Worm (Caenorhabditis elegans) whole organism, late embryonic: ENCODE measurements around the gene ZK180.5.

ENCODE experiments used
- C08G9.2 ChIP-seq: sonication (generic microtip); optimal IDR thresholded peaks from 2 replicates; lab custom pipeline; 2016; ENCODE audit warnings: mild to moderate bottlenecking, missing genetic modification characterization, moderate library complexity, missing compliant biosample characterization
- K02D7.2 ChIP-seq: sonication (generic microtip); optimal IDR thresholded peaks from 2 replicates; lab custom pipeline; 2017; ENCODE audit warnings: mild to moderate bottlenecking, missing genetic modification characterization, missing compliant biosample characterization
- T23F11.4 ChIP-seq: fragments of 200-800 bp; sonication (Bioruptor generic); optimal IDR thresholded peaks from 2 replicates; lab custom pipeline; 2018; ENCODE audit warnings: mild to moderate bottlenecking, missing genetic modification characterization, missing compliant biosample characterization
- Y22D7AL.16 ChIP-seq: sonication (generic microtip); optimal IDR thresholded peaks from 2 replicates; lab custom pipeline; 2016; ENCODE audit warnings: missing genetic modification characterization, missing compliant biosample characterization
- ahr-1 ChIP-seq: sonication (generic microtip); optimal IDR thresholded peaks from 2 replicates; lab custom pipeline; 2016; ENCODE audit warnings: missing genetic modification characterization, missing compliant biosample characterization
- ama-1 ChIP-seq: fragments of 150-350 bp; optimal IDR thresholded peaks from 2 replicates; lab custom pipeline; 2014
- ceh-14 ChIP-seq: sonication (generic microtip); optimal IDR thresholded peaks from 2 replicates; lab custom pipeline; 2016; ENCODE audit warnings: missing genotype, missing genetic modification characterization, missing compliant biosample characterization
- ceh-18 ChIP-seq: sonication (generic microtip); optimal IDR thresholded peaks from 2 replicates; lab custom pipeline; 2016; ENCODE audit warnings: missing genetic modification characterization, missing compliant biosample characterization
- ceh-19 ChIP-seq: fragments of 200-800 bp; sonication (Bioruptor generic); optimal IDR thresholded peaks from 2 replicates; lab custom pipeline; 2018; ENCODE audit warnings: mild to moderate bottlenecking, missing genetic modification characterization, missing compliant biosample characterization
- ceh-2 ChIP-seq: sonication (generic microtip); optimal IDR thresholded peaks from 2 replicates; lab custom pipeline; 2016; ENCODE audit warnings: missing genotype, missing genetic modification characterization, missing compliant biosample characterization
- ceh-30 ChIP-seq: fragments of 150-350 bp; optimal IDR thresholded peaks from 2 replicates; lab custom pipeline; 2014; ENCODE audit warnings: missing biosample characterization, missing genetic modification characterization
- ceh-31 ChIP-seq: sonication (generic microtip); optimal IDR thresholded peaks from 2 replicates; lab custom pipeline; 2016; ENCODE audit warnings: missing genetic modification characterization, missing compliant biosample characterization
- ceh-34 ChIP-seq: sonication (generic microtip); optimal IDR thresholded peaks from 2 replicates; lab custom pipeline; 2016; ENCODE audit warnings: mild to moderate bottlenecking, missing genetic modification characterization, missing compliant biosample characterization
- che-1 ChIP-seq: sonication (generic microtip); optimal IDR thresholded peaks from 2 replicates; lab custom pipeline; 2016; ENCODE audit warnings: mild to moderate bottlenecking, missing genetic modification characterization, missing compliant biosample characterization
- dve-1 ChIP-seq: sonication (generic microtip); optimal IDR thresholded peaks from 2 replicates; lab custom pipeline; 2017; ENCODE audit warnings: antibody characterized with exemption, mild to moderate bottlenecking, missing genetic modification characterization, missing compliant biosample characterization
- elt-2 ChIP-seq: sonication (generic microtip); optimal IDR thresholded peaks from 2 replicates; lab custom pipeline; 2016; ENCODE audit warnings: missing genetic modification reagents, missing genetic modification characterization, missing compliant biosample characterization
- eyg-1 ChIP-seq: sonication (generic microtip); optimal IDR thresholded peaks from 2 replicates; lab custom pipeline; 2016; ENCODE audit warnings: missing genotype, missing genetic modification characterization, missing compliant biosample characterization
- fax-1 ChIP-seq: sonication (generic microtip); optimal IDR thresholded peaks from 2 replicates; lab custom pipeline; 2016; ENCODE audit warnings: missing genotype, missing genetic modification characterization, missing compliant biosample characterization
- fkh-6 ChIP-seq: sonication (generic microtip); optimal IDR thresholded peaks from 2 replicates; lab custom pipeline; 2016; ENCODE audit warnings: missing genetic modification characterization, missing compliant biosample characterization
- gmeb-2 ChIP-seq: sonication (generic microtip); optimal IDR thresholded peaks from 2 replicates; lab custom pipeline; 2016; ENCODE audit warnings: missing genetic modification characterization, inconsistent platforms, missing compliant biosample characterization
- hlh-13 ChIP-seq: fragments of 200-800 bp; sonication (Bioruptor generic); optimal IDR thresholded peaks from 2 replicates; lab custom pipeline; 2018; ENCODE audit warnings: mild to moderate bottlenecking, missing genetic modification characterization, missing compliant biosample characterization
- hlh-30 ChIP-seq: sonication (generic microtip); optimal IDR thresholded peaks from 2 replicates; lab custom pipeline; 2017; ENCODE audit warnings: antibody characterized with exemption, missing genetic modification characterization, missing compliant biosample characterization; ENCODE audit not compliant: insufficient read depth
- hlh-6 ChIP-seq: sonication (generic microtip); optimal IDR thresholded peaks from 2 replicates; lab custom pipeline; 2016; ENCODE audit warnings: missing genotype, missing genetic modification characterization, missing compliant biosample characterization
- hlh-8 ChIP-seq: sonication (generic microtip); optimal IDR thresholded peaks from 2 replicates; lab custom pipeline; 2016; ENCODE audit warnings: missing genotype, missing genetic modification characterization, missing compliant biosample characterization
- madf-2 ChIP-seq: sonication (generic microtip); optimal IDR thresholded peaks from 2 replicates; lab custom pipeline; 2017; ENCODE audit warnings: missing genetic modification characterization, missing compliant biosample characterization
- mec-3 ChIP-seq: sonication (generic microtip); optimal IDR thresholded peaks from 2 replicates; lab custom pipeline; 2016; ENCODE audit warnings: borderline replicate concordance, missing genetic modification characterization, missing compliant biosample characterization
- nfya-1 ChIP-seq: sonication (generic microtip); optimal IDR thresholded peaks from 2 replicates; lab custom pipeline; 2017; ENCODE audit warnings: missing genetic modification characterization, mild to moderate bottlenecking, missing compliant biosample characterization, antibody characterized with exemption, moderate library complexity
- nhr-11 ChIP-seq: fragments of 150-350 bp; optimal IDR thresholded peaks from 2 replicates; lab custom pipeline; 2014; ENCODE audit warnings: missing biosample characterization, missing genetic modification characterization
- rnt-1 ChIP-seq: sonication (generic microtip); optimal IDR thresholded peaks from 2 replicates; lab custom pipeline; 2016; ENCODE audit warnings: missing genetic modification characterization, missing compliant biosample characterization
- sdc-2 ChIP-seq: sonication (generic microtip); optimal IDR thresholded peaks from 2 replicates; lab custom pipeline; 2016; ENCODE audit warnings: missing genotype, missing genetic modification characterization, missing compliant biosample characterization
- tbx-2 ChIP-seq: sonication (generic microtip); optimal IDR thresholded peaks from 2 replicates; lab custom pipeline; 2016; ENCODE audit warnings: missing genetic modification characterization, missing compliant biosample characterization
- ttx-3 ChIP-seq: sonication (generic microtip); optimal IDR thresholded peaks from 2 replicates; lab custom pipeline; 2016; ENCODE audit warnings: missing genetic modification reagents, missing genetic modification characterization, missing compliant biosample characterization
- unc-3 ChIP-seq, 2 experiments: fragments of 200-800 bp in 1 of 2; sonication (Bioruptor generic) in 1 of 2; sonication (generic microtip) in 1 of 2; conservative IDR thresholded peaks in 1 of 2; optimal IDR thresholded peaks in 1 of 2; 2 replicates each; pipeline versions ENCODE4 v1.3.6 to Lab custom; 2016 to 2022; ENCODE audit warnings: missing compliant biosample characterization in 2 of 2, missing genetic modification characterization in 2 of 2, missing genetic modification reagents in 1 of 2
- unc-42 ChIP-seq: sonication (generic microtip); optimal IDR thresholded peaks from 2 replicates; lab custom pipeline; 2016; ENCODE audit warnings: missing genotype, missing genetic modification characterization, missing compliant biosample characterization
- unc-86 ChIP-seq: sonication (generic microtip); optimal IDR thresholded peaks from 2 replicates; lab custom pipeline; 2016; ENCODE audit warnings: missing genetic modification characterization, missing compliant biosample characterization
- zip-5 ChIP-seq: sonication (generic microtip); optimal IDR thresholded peaks from 2 replicates; lab custom pipeline; 2016; ENCODE audit warnings: missing genetic modification characterization, missing compliant biosample characterization
- ztf-16 ChIP-seq: sonication (generic microtip); optimal IDR thresholded peaks from 2 replicates; lab custom pipeline; 2017; ENCODE audit warnings: missing genetic modification characterization, missing compliant biosample characterization

The ZK180.5 gene

ce11 chrIV:4470885-4471772 is 45.8 kb downstream of the ZK180.5 start:
- TF ChIP-seq eyg-1 (tag; lab: Kevin White, UChicago), result no peak
- no peak for TF ChIP-seq sdc-2 (tag; lab: Kevin White, UChicago)
- peak; percentile 21 for TF ChIP-seq unc-42 (tag; lab: Kevin White, UChicago)
- TF ChIP-seq ceh-18 (tag; lab: Kevin White, UChicago), result no peak
- no peak for TF ChIP-seq Y22D7AL.16
- no peak for TF ChIP-seq fax-1 (tag; lab: Kevin White, UChicago)
- no peak for TF ChIP-seq fkh-6 (tag; lab: Kevin White, UChicago)
- no peak for TF ChIP-seq ceh-30 (tag; lab: Kevin White, UChicago)
- no peak for TF ChIP-seq ceh-34
- no peak for TF ChIP-seq unc-3 (GFP tag; conservative IDR thresholded peaks at IDR 0.05; lab: Robert Waterston, UW)
- no peak for TF ChIP-seq unc-3 (tag; optimal IDR thresholded peaks at IDR 0.05; lab: Kevin White, UChicago)
- TF ChIP-seq gmeb-2 (tag; lab: Kevin White, UChicago), result no peak
- no peak for TF ChIP-seq che-1
- TF ChIP-seq ceh-31 (tag; lab: Kevin White, UChicago), result peak; percentile 23
- TF ChIP-seq ahr-1 (tag; lab: Kevin White, UChicago), result no peak
- TF ChIP-seq ceh-14 (tag; lab: Kevin White, UChicago), result no peak
- no peak for TF ChIP-seq nfya-1 (tag; lab: Kevin White, UChicago)
- no peak for TF ChIP-seq hlh-6 (tag; lab: Kevin White, UChicago)
- peak; percentile 30 for TF ChIP-seq C08G9.2 (tag; lab: Kevin White, UChicago)
- no peak for TF ChIP-seq ttx-3 (tag; lab: Kevin White, UChicago)
- no peak for TF ChIP-seq hlh-13 (GFP tag; lab: Kevin White, UChicago)
- TF ChIP-seq hlh-8 (tag; lab: Kevin White, UChicago), result no peak
- TF ChIP-seq, all 69 proteins: peak for 3

ce11 chrIV:4469770-4470709 is 46.9 kb downstream of the ZK180.5 start:
- TF ChIP-seq elt-2 (no peak), madf-2 (tag; lab: Kevin White, UChicago) (no peak), hlh-30 (tag; lab: Kevin White, UChicago) (peak; percentile 89), fax-1 (tag; lab: Kevin White, UChicago) (no peak), T23F11.4 (GFP tag; lab: Kevin White, UChicago) (no peak), nhr-11 (tag; lab: Kevin White, UChicago) (no peak), hlh-13 (GFP tag; lab: Kevin White, UChicago) (no peak), ceh-14 (tag; lab: Kevin White, UChicago) (no peak), ceh-2 (tag; lab: Kevin White, UChicago) (no peak), ceh-18 (tag; lab: Kevin White, UChicago) (peak; percentile 6), K02D7.2 (tag; lab: Kevin White, UChicago) (no peak), ceh-30 (tag; lab: Kevin White, UChicago) (no peak), hlh-6 (tag; lab: Kevin White, UChicago) (no peak), ceh-31 (tag; lab: Kevin White, UChicago) (peak; percentile 19)
- TF ChIP-seq, all 69 proteins: peak for 3

ce11 chrIV:4469055-4469454 is 47.9 kb downstream of the ZK180.5 start:
- TF ChIP-seq mec-3 (tag; lab: Kevin White, UChicago) (no peak), ceh-19 (GFP tag; lab: Kevin White, UChicago) (no peak), ceh-14 (tag; lab: Kevin White, UChicago) (no peak), zip-5 (tag; lab: Kevin White, UChicago) (no peak), dve-1 (tag; lab: Kevin White, UChicago) (no peak), ama-1 (lab: Kevin White, UChicago) (no peak), eyg-1 (tag; lab: Kevin White, UChicago) (no peak), tbx-2 (tag; lab: Kevin White, UChicago) (no peak), sdc-2 (tag; lab: Kevin White, UChicago) (no peak), unc-86 (no peak), hlh-8 (tag; lab: Kevin White, UChicago) (no peak), ztf-16 (tag; lab: Kevin White, UChicago) (no peak), rnt-1 (tag; lab: Kevin White, UChicago) (no peak)
- TF ChIP-seq, all 69 proteins: peak for 0
